Worm (Caenorhabditis elegans): ENCODE results near the gene mfsd-10.

ce11 chrX:17362529-17362928 lies 5.9 kb downstream of the mfsd-10 start, which contains the start of gene F10D7.11:
- TF ChIP-seq mab-5 (tag; optimal IDR thresholded peaks at IDR 0.05) = no peak
- TF ChIP-seq nhr-76 (tag; optimal IDR thresholded peaks at IDR 0.05) = no peak
- no peak for TF ChIP-seq flh-1 (GFP tag; optimal IDR thresholded peaks at IDR 0.05)
- no peak for TF ChIP-seq lin-13 (tag; optimal IDR thresholded peaks at IDR 0.05)
- no peak for TF ChIP-seq ztf-11 (tag; optimal IDR thresholded peaks at IDR 0.05)
- no peak for TF ChIP-seq lsy-2 (tag; optimal IDR thresholded peaks at IDR 0.05)
- TF ChIP-seq unc-62 (GFP tag; optimal IDR thresholded peaks at IDR 0.05) = no peak

Measured in whole organism, mixed stage, embryonic.